Worm (Caenorhabditis elegans) whole organism, L1 larva: Measurements from ENCODE around the gene set-3.

Source experiments
- ama-1 ChIP-seq: fragments of 150-350 bp; optimal IDR thresholded peaks from 2 replicates; lab custom pipeline; 2014
- ces-1 ChIP-seq: fragments of 150-350 bp; optimal IDR thresholded peaks from 2 replicates; lab custom pipeline; 2014; ENCODE audit warnings: missing biosample characterization, missing genetic modification reagents, missing genetic modification characterization
- hpl-2 ChIP-seq: fragments of 150-350 bp; optimal IDR thresholded peaks from 2 replicates; lab custom pipeline; 2014; ENCODE audit warnings: missing biosample characterization, missing genetic modification reagents, missing genetic modification characterization
- nhr-237 ChIP-seq: fragments of 150-350 bp; optimal IDR thresholded peaks from 2 replicates; lab custom pipeline; 2014; ENCODE audit warnings: missing biosample characterization, missing genetic modification characterization

DNA sequence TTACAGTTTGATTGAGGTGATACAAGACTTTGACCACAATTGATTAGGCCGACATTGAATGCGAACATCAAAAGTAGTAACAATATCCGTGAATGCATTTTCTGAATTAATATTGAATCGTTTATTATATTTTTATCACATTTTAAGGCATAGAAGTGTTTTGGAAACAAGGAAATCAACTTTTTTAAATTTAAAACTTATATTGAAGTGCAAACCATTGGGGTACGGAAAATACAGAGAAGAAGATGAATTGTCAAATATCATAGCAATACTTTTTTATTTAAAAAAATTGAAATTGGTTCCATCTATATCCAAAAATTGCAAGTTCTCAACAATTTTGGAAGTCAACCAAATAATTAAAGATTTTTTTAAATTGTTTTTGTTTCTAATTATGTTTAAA, 48.9 kb upstream of the set-3 start, which contains the start of gene T05G5.1:
- TF ChIP-seq ces-1 (no peak), hpl-2 (no peak), nhr-237 (tag; lab: Kevin White, UChicago) (no peak), ama-1 (lab: Kevin White, UChicago) (no peak)
